Worm (Caenorhabditis elegans): ENCODE data around the gene msra-1.
A peak's percentile ranks its signal among the peaks of the same experiment; 100 is the strongest.

msra-1 gene

DNA sequence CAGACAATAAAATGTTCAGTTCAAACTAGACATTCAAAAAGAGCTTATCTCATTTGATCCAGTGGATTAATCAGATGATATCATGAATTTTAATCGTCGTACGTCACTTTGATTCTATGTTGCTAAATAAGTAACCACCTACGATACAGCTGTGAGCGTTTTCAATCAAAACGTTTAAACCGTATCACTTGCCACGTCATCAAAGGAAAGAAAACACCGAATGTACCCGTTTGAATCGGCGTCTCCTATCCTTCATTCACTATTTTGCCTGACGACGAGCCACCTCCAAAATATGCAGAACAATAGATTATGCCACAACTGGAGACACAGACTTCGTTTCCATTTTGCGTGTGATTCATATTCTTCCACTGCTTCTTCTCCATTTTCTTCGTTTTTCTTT lies 18.0 kb downstream of the msra-1 start:
- TF ChIP-seq T22C8.4 (GFP tag; IDR thresholded peaks at IDR 0.05) (no peak), flt-1 (GFP tag; IDR thresholded peaks at IDR 0.05) (no peak), klf-2 (GFP tag; conservative IDR thresholded peaks at IDR 0.05) (no peak), med-1 (GFP tag; optimal IDR thresholded peaks at IDR 0.05; ENCODE audit: insufficient read depth) (no peak), tab-1 (GFP tag; IDR thresholded peaks at IDR 0.05) (no peak), ztf-29 (GFP tag; IDR thresholded peaks at IDR 0.05) (no peak), ztf-23 (GFP tag; IDR thresholded peaks at IDR 0.05) (no peak), ref-1 (GFP tag; conservative IDR thresholded peaks at IDR 0.05) (no peak), cog-1 (tag; optimal IDR thresholded peaks at IDR 0.05) (no peak)

DNA sequence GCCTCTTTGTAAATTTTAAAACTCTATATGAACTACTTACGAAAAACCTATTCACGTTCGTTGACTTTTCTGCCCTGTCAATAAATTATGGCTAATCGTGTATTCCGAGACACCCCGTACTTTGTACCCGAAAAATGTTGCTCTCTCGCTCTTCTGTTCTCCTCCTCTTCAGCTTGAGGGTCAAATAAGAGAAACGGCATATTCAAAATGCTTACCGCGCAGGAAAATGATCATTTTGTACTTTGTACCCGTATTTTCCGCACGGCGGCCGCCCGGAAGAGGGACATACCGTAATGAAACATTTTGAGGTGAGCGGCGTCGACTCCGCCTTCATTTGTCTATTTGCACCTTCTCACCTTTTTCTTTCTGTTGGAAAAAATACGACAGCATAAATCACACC lies 20.2 kb downstream of the msra-1 start:
- TF ChIP-seq ztf-29 (GFP tag; IDR thresholded peaks at IDR 0.05) (0 out of 2 replicates have a peak, but pooled peaks have one; percentile 9), tab-1 (GFP tag; IDR thresholded peaks at IDR 0.05) (no peak)

DNA sequence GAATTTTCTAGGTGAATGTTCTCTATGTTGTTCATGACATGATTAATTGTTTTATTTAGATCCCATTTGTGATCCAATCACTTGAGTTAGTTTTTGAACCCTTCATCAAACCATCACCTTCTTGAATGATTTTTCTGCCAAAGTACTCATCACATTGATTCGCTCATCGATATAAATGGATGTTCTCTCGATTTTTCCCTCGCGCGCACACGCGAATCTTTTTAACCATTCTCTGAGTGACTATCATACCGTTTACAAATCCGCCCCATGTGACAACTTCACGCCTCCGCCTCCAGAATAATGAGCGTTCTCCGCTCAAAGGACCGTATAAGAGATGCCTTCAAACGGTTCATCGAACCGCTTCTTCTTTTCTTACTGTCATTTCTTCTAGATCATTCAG lies 21.0 kb downstream of the msra-1 start:
- TF ChIP-seq T22C8.4 (GFP tag; IDR thresholded peaks at IDR 0.05) (no peak), ztf-29 (GFP tag; IDR thresholded peaks at IDR 0.05) (no peak), flt-1 (GFP tag; IDR thresholded peaks at IDR 0.05) (no peak), med-1 (GFP tag; optimal IDR thresholded peaks at IDR 0.05; ENCODE audit: insufficient read depth) (no peak), ztf-23 (GFP tag; IDR thresholded peaks at IDR 0.05) (no peak), tab-1 (GFP tag; IDR thresholded peaks at IDR 0.05) (no peak), cog-1 (tag; optimal IDR thresholded peaks at IDR 0.05) (no peak), klf-2 (GFP tag; conservative IDR thresholded peaks at IDR 0.05) (no peak), ref-1 (GFP tag; conservative IDR thresholded peaks at IDR 0.05) (no peak)

DNA sequence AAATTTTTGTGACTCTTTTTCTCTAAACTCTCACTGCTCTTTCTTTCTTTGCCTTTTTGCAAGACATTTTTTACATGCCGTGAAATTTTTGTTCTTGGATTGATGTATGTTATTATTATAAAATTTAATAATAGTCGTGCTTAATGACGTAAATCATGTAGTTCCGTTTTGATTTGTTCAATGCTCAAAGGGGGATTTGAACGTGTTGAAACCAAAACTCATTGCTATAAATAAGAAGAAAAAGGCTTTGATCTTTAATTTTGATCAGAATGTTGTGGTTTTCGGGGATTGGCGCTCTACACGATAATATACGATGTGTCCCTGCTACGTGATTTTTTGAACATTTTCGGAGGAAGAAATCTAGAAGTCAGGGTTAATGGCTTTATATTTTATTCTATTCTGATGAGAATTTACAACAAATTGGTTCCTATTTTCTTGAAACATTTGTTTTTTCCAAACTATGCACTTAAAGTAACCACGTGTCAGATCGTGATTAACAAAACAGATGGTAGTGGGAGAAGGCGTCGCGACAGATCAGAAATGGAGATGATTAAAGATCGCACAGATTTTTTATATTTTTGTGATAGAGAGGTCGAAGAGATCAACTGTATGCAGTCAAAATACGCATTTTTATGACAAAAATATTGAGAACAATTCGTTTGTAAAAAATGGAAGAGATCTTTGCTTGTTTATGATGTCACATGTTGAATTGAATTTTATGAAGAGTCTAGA lies 22.1 kb downstream of the msra-1 start:
- no peak for TF ChIP-seq klf-2 (GFP tag; conservative IDR thresholded peaks at IDR 0.05)
- TF ChIP-seq ztf-23 (GFP tag; IDR thresholded peaks at IDR 0.05) = no peak
- TF ChIP-seq T22C8.4 (GFP tag; IDR thresholded peaks at IDR 0.05) = no peak
- no peak for TF ChIP-seq tab-1 (GFP tag; IDR thresholded peaks at IDR 0.05)
- TF ChIP-seq flt-1 (GFP tag; IDR thresholded peaks at IDR 0.05) = no peak
- no peak for TF ChIP-seq med-1 (GFP tag; optimal IDR thresholded peaks at IDR 0.05; ENCODE audit: insufficient read depth)
- no peak for TF ChIP-seq ztf-29 (GFP tag; IDR thresholded peaks at IDR 0.05)
- TF ChIP-seq ref-1 (GFP tag; conservative IDR thresholded peaks at IDR 0.05) = no peak
- TF ChIP-seq cog-1 (tag; optimal IDR thresholded peaks at IDR 0.05) = no peak

DNA sequence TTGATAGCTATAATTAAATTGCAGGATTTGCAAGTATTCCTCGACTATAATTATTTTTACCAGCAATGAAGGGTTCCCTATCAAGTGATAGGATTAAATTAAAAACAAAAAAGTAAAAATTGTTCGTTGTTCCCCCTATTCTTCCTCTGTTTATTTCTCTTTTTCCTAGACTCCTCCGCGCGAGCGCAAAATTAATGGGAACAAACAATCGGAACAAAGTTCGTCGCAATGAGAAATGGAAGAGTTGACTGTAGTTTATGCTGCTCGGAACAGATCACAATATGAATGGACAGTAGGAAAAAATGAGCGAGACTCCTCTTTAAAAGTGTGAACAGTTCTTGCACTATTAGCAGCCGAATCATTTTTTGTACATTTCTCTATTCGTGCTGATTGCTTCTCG lies 23.1 kb downstream of the msra-1 start:
- TF ChIP-seq flt-1 (GFP tag; IDR thresholded peaks at IDR 0.05) = no peak
- TF ChIP-seq tab-1 (GFP tag; IDR thresholded peaks at IDR 0.05) = no peak
- TF ChIP-seq med-1 (GFP tag; optimal IDR thresholded peaks at IDR 0.05; ENCODE audit: insufficient read depth) = no peak
- TF ChIP-seq cog-1 (tag; optimal IDR thresholded peaks at IDR 0.05) = no peak
- no peak for TF ChIP-seq klf-2 (GFP tag; conservative IDR thresholded peaks at IDR 0.05)
- TF ChIP-seq ztf-23 (GFP tag; IDR thresholded peaks at IDR 0.05) = no peak
- no peak for TF ChIP-seq ztf-29 (GFP tag; IDR thresholded peaks at IDR 0.05)
- TF ChIP-seq ref-1 (GFP tag; conservative IDR thresholded peaks at IDR 0.05) = no peak
- no peak for TF ChIP-seq T22C8.4 (GFP tag; IDR thresholded peaks at IDR 0.05)

DNA sequence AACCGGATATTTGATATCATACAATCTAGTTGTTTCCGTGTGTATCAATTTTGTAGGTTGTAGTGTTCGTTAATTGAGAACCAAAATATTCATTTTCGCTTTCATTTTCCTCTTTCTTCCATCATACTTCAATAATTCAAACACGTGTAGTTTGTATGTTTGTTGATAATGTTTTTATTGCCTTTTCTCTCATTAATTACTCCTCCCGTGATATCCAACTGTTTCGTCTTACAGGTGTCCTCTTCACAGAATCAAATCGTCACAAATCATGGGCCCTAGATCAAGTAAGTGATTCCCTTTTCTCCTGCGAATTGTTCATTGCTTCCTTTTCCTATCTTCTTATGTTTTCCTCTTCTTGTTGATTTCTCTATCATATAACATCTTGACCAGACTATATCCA lies 24.8 kb downstream of the msra-1 start, which contains the start of gene nhr-21:
TSS of gene nhr-21 (plus strand) at position 235 of the 400 bp plus-strand sequence.
- no peak for TF ChIP-seq klf-2 (GFP tag; conservative IDR thresholded peaks at IDR 0.05)
- no peak for TF ChIP-seq cog-1 (tag; optimal IDR thresholded peaks at IDR 0.05)
- no peak for TF ChIP-seq med-1 (GFP tag; optimal IDR thresholded peaks at IDR 0.05; ENCODE audit: insufficient read depth)
- no peak for TF ChIP-seq T22C8.4 (GFP tag; IDR thresholded peaks at IDR 0.05)
- no peak for TF ChIP-seq ztf-23 (GFP tag; IDR thresholded peaks at IDR 0.05)

DNA sequence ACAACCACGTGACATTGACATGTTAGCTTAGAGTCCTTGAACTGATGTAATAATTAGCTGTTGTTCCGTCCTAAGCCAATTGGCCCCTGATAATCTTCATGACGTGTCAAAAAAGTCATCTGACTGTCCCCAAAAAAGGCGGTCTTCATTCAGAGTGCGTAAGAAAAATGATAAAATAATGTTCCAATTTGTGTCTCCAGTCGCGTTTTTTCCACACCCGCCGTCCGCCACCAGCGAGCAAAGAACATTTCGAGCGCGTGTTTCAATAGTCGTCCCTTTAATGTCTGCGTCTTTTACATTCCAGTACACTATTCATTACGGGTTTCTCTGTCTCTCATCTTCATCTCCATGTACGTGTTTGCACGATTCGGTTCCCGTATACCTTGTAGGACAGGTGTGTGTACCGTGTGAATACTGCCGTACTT lies 26.4 kb downstream of the msra-1 start:
- TF ChIP-seq flt-1 (GFP tag; IDR thresholded peaks at IDR 0.05) (no peak), ztf-29 (GFP tag; IDR thresholded peaks at IDR 0.05) (no peak), cog-1 (tag; optimal IDR thresholded peaks at IDR 0.05) (peak; percentile 15), ztf-23 (GFP tag; IDR thresholded peaks at IDR 0.05) (no peak), T22C8.4 (GFP tag; IDR thresholded peaks at IDR 0.05) (no peak)

DNA sequence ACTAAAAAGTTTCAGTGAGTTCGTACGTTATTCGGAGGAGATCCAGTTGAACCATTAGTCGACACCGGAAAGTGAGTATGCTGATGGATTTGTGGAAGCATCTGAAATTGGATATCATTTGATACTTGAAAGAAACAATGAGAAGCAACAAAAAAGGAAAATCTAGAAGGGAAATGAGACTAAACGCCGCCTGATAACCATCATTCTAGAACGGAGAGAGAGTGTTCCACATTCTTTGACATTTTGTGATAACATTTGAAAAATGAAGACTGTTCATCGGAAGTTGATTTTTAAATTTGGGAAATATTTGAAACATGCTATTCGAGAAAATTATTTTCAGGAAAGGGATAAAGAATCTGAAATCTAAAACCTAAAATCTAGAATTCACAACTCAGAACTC lies 32.6 kb downstream of the msra-1 start, which contains the start of gene npax-1:
TSS of gene npax-1 (minus strand) at position 101 of the 400 bp plus-strand sequence.
- no peak for TF ChIP-seq flt-1 (GFP tag; IDR thresholded peaks at IDR 0.05)
- no peak for TF ChIP-seq tab-1 (GFP tag; IDR thresholded peaks at IDR 0.05)
- no peak for TF ChIP-seq ztf-29 (GFP tag; IDR thresholded peaks at IDR 0.05)
- TF ChIP-seq T22C8.4 (GFP tag; IDR thresholded peaks at IDR 0.05) = no peak
- no peak for TF ChIP-seq med-1 (GFP tag; optimal IDR thresholded peaks at IDR 0.05; ENCODE audit: insufficient read depth)
- no peak for TF ChIP-seq ztf-23 (GFP tag; IDR thresholded peaks at IDR 0.05)

DNA sequence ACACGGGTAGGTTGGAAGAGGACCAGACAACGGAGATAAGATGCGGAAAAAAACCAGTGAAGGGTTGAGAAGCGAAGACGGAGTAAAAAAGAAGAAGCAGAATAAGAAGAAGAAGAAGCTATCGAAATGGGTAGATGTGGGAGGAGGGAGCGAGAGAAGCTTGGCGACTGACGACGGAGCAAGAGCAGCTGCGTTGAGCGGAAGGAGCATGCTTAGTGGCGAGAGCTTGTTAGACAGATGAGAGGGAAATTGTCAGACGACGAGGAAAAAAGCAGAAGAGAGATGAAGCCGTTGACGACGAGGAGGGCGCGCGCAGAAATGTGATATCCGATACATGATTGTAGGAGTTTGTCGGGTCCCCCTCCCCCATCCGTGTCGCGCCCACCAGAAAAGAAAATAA lies 36.8 kb downstream of the msra-1 start:
- TF ChIP-seq med-1 (GFP tag; optimal IDR thresholded peaks at IDR 0.05; ENCODE audit: insufficient read depth) = no peak
- no peak for TF ChIP-seq klf-2 (GFP tag; conservative IDR thresholded peaks at IDR 0.05)
- no peak for TF ChIP-seq tab-1 (GFP tag; IDR thresholded peaks at IDR 0.05)
- no peak for TF ChIP-seq T22C8.4 (GFP tag; IDR thresholded peaks at IDR 0.05)
- no peak for TF ChIP-seq ztf-23 (GFP tag; IDR thresholded peaks at IDR 0.05)
- TF ChIP-seq cog-1 (tag; optimal IDR thresholded peaks at IDR 0.05) = no peak
- no peak for TF ChIP-seq flt-1 (GFP tag; IDR thresholded peaks at IDR 0.05)
- no peak for TF ChIP-seq ref-1 (GFP tag; conservative IDR thresholded peaks at IDR 0.05)
- TF ChIP-seq ztf-29 (GFP tag; IDR thresholded peaks at IDR 0.05) = no peak

DNA sequence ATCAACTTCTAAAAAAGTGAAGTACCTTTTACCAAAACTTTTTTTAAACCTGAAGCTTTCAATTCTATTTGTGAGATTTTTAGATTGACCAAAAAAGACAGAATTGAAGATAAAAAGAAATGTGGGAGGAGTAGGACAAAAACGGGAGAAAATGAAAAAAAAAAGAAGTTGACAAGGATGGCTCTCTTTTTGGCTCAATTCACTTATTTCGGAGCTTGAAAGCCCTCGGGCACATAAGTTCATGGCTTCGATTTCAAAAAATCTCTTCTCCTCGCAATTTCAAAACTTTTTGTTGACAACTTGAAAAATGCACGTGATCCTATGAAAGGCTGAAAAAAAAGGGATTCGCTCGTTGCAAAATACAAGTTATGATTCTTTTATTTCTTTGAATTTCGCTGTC lies 37.6 kb downstream of the msra-1 start:
- no peak for TF ChIP-seq med-1 (GFP tag; optimal IDR thresholded peaks at IDR 0.05; ENCODE audit: insufficient read depth)
- no peak for TF ChIP-seq ztf-23 (GFP tag; IDR thresholded peaks at IDR 0.05)
- TF ChIP-seq cog-1 (tag; optimal IDR thresholded peaks at IDR 0.05) = no peak
- TF ChIP-seq klf-2 (GFP tag; conservative IDR thresholded peaks at IDR 0.05) = no peak
- TF ChIP-seq ref-1 (GFP tag; conservative IDR thresholded peaks at IDR 0.05) = no peak
- TF ChIP-seq ztf-29 (GFP tag; IDR thresholded peaks at IDR 0.05) = no peak
